Fruit fly (Drosophila melanogaster) Kc167 (cell line): ENCODE measurements around the gene CG12054.

ENCODE experiments used
- Myc ChIP-seq: fragments of >200 bp; optimal IDR thresholded peaks from 2 replicates; lab custom pipeline; 2017; ENCODE audit warnings: missing external identifiers
- Sin3A ChIP-seq: fragments of >200 bp; optimal IDR thresholded peaks from 2 replicates; lab custom pipeline; 2018; ENCODE audit warnings: missing external identifiers
- h ChIP-seq: fragments of >200 bp; optimal IDR thresholded peaks from 3 replicates; lab custom pipeline; 2018; ENCODE audit warnings: missing external identifiers
- insv ChIP-seq: fragments of >200 bp; optimal IDR thresholded peaks from 3 replicates; lab custom pipeline; 2018; ENCODE audit warnings: missing external identifiers
- psq ChIP-seq: fragments of >200 bp; optimal IDR thresholded peaks from 2 replicates; lab custom pipeline; 2017; ENCODE audit warnings: missing external identifiers
- ttk ChIP-seq: sonication (Bioruptor generic); optimal IDR thresholded peaks from 2 replicates; lab custom pipeline; 2017; ENCODE audit warnings: missing external identifiers

The CG12054 gene

dm6 chr3R:31254808-31255207 lies 34.3 kb downstream of the CG12054 start, which contains the start of the genes CG1750 and spn-F:
Gene CG1750, minus strand, starts transcription at chr3R:31254900.
Gene spn-F, plus strand, starts transcription at chr3R:31255127.
- no peak for TF ChIP-seq psq (lab: Kevin White, UChicago)
- no peak for TF ChIP-seq Sin3A (lab: Kevin White, UChicago)
- TF ChIP-seq insv (lab: Kevin White, UChicago), result no peak
- TF ChIP-seq Myc (lab: Kevin White, UChicago), result no peak
- TF ChIP-seq h (lab: Kevin White, UChicago), result no peak
- no peak for TF ChIP-seq ttk (lab: Kevin White, UChicago)

- TF ChIP-seq h (lab: Kevin White, UChicago) (no peak), ttk (lab: Kevin White, UChicago) (no peak)
These were observed 36.8 kb downstream of the CG12054 start, which contains the start of gene CAH6 for dm6 chr3R:31257299-31257698. Gene CAH6, plus strand, starts transcription at chr3R:31257599.

dm6 chr3R:31259947-31260346 lies 39.4 kb downstream of the CG12054 start, which contains the start of gene CAH16:
Gene CAH16, plus strand, starts transcription at chr3R:31260247.
- TF ChIP-seq Sin3A (lab: Kevin White, UChicago) (no peak), Myc (lab: Kevin White, UChicago) (no peak)

dm6 chr3R:31262298-31262697 lies 41.8 kb downstream of the CG12054 start, which contains the start of gene CAH5:
Gene CAH5, plus strand, starts transcription at chr3R:31262598.
- TF ChIP-seq h (lab: Kevin White, UChicago) (no peak), ttk (lab: Kevin White, UChicago) (no peak), insv (lab: Kevin White, UChicago) (no peak), Myc (lab: Kevin White, UChicago) (no peak), psq (lab: Kevin White, UChicago) (no peak), Sin3A (lab: Kevin White, UChicago) (no peak)

dm6 chr3R:31263934-31264333 lies 43.4 kb downstream of the CG12054 start:
- no peak for TF ChIP-seq ttk (lab: Kevin White, UChicago)
- TF ChIP-seq psq (lab: Kevin White, UChicago), result no peak
- no peak for TF ChIP-seq Sin3A (lab: Kevin White, UChicago)
- TF ChIP-seq Myc (lab: Kevin White, UChicago), result no peak
- no peak for TF ChIP-seq insv (lab: Kevin White, UChicago)
- TF ChIP-seq h (lab: Kevin White, UChicago), result no peak

- no peak for TF ChIP-seq psq (lab: Kevin White, UChicago)
- TF ChIP-seq Myc (lab: Kevin White, UChicago), result no peak
- TF ChIP-seq h (lab: Kevin White, UChicago), result no peak
- TF ChIP-seq Sin3A (lab: Kevin White, UChicago), result no peak
- no peak for TF ChIP-seq ttk (lab: Kevin White, UChicago)
- no peak for TF ChIP-seq insv (lab: Kevin White, UChicago)
These were observed 44.9 kb downstream of the CG12054 start, which contains the start of gene ppk24 for dm6 chr3R:31265430-31265829. Gene ppk24, plus strand, starts transcription at chr3R:31265730.

- TF ChIP-seq insv (lab: Kevin White, UChicago), result no peak
- TF ChIP-seq Sin3A (lab: Kevin White, UChicago), result no peak
- TF ChIP-seq Myc (lab: Kevin White, UChicago), result no peak
- no peak for TF ChIP-seq psq (lab: Kevin White, UChicago)
- no peak for TF ChIP-seq ttk (lab: Kevin White, UChicago)
- TF ChIP-seq h (lab: Kevin White, UChicago), result no peak
These were observed 50.4 kb downstream of the CG12054 start for dm6 chr3R:31270783-31271427.
